Worm (Caenorhabditis elegans) whole organism, young adult: Measurements from ENCODE around the gene daf-42.
A peak's percentile ranks its signal among the peaks of the same experiment; 100 is the strongest.
"Not testable (repeated sequence)": the region's sequence is repeated elsewhere in the genome, so short reads cannot be mapped to it uniquely, and the experiment has no call there.

Experiments used
- B0261.1 ChIP-seq: sonication (generic microtip); optimal IDR thresholded peaks from 2 replicates; lab custom pipeline; 2016; ENCODE audit warnings: mild to moderate bottlenecking, missing genetic modification characterization, moderate library complexity, missing compliant biosample characterization
- F52B5.7 ChIP-seq: sonication (generic microtip); optimal IDR thresholded peaks from 2 replicates; lab custom pipeline; 2016; ENCODE audit warnings: mild to moderate bottlenecking, missing genetic modification characterization, missing compliant biosample characterization
- K12H6.12 ChIP-seq: fragments of 200-800 bp; sonication (Bioruptor generic); optimal IDR thresholded peaks from 2 replicates; lab custom pipeline; 2018; ENCODE audit warnings: mild to moderate bottlenecking, missing genetic modification characterization, missing compliant biosample characterization
- Y53G8AR.9 ChIP-seq: fragments of 200-800 bp; sonication (Bioruptor generic); conservative IDR thresholded peaks from 2 replicates; pipeline ENCODE4 v1.3.6; 2022; ENCODE audit warnings: missing genetic modification reagents, missing genetic modification characterization, missing compliant biosample characterization
- Y95B8A.8 ChIP-seq: fragments of 200-800 bp; sonication (Bioruptor generic); IDR thresholded peaks from 2 replicates; pipeline ENCODE4 v1.3.6; 2022; ENCODE audit warnings: missing genetic modification reagents, missing genetic modification characterization, missing compliant biosample characterization
- ama-1 ChIP-seq, 3 experiments: fragments of 150-350 bp in 1 of 3; sonication (generic microtip) in 2 of 3; optimal IDR thresholded peaks; 2 replicates each; lab custom pipeline; 2014 to 2018; ENCODE audit warnings: missing biosample characterization in 2 of 3, missing genetic modification characterization in 2 of 3, missing genetic modification reagents in 2 of 3
- aptf-2 ChIP-seq: fragments of 200-800 bp; sonication (Bioruptor generic); conservative IDR thresholded peaks from 2 replicates; pipeline ENCODE4 v1.3.6; 2022; ENCODE audit warnings: missing genetic modification reagents, missing genetic modification characterization, missing compliant biosample characterization
- athp-1 ChIP-seq: sonication (generic microtip); optimal IDR thresholded peaks from 2 replicates; lab custom pipeline; 2017; ENCODE audit warnings: mild to moderate bottlenecking, missing genetic modification characterization, missing compliant biosample characterization
- attf-3 ChIP-seq: fragments of 200-800 bp; sonication (Bioruptor generic); conservative IDR thresholded peaks from 2 replicates; pipeline ENCODE4 v1.3.6; 2022; ENCODE audit warnings: missing genetic modification reagents, missing genetic modification characterization, missing compliant biosample characterization
- attf-6 ChIP-seq: fragments of 200-800 bp; sonication (Bioruptor generic); IDR thresholded peaks from 2 replicates; pipeline ENCODE4 v1.3.6; 2022; ENCODE audit warnings: missing genetic modification reagents, missing genetic modification characterization, missing compliant biosample characterization
- ceh-79 ChIP-seq: sonication (generic microtip); optimal IDR thresholded peaks from 2 replicates; lab custom pipeline; 2017; ENCODE audit warnings: mild to moderate bottlenecking, missing genetic modification characterization, missing compliant biosample characterization
- chd-7 ChIP-seq: sonication (generic microtip); optimal IDR thresholded peaks from 2 replicates; lab custom pipeline; 2016; ENCODE audit warnings: mild to moderate bottlenecking, missing genetic modification characterization, moderate library complexity, missing compliant biosample characterization
- dox-1 ChIP-seq: fragments of 200-800 bp; sonication (Bioruptor generic); IDR thresholded peaks from 2 replicates; pipeline ENCODE4 v1.3.6; 2022; ENCODE audit warnings: missing genetic modification reagents, missing genetic modification characterization, missing compliant biosample characterization
- egl-44 ChIP-seq: fragments of 200-800 bp; sonication (Bioruptor generic); IDR thresholded peaks from 2 replicates; pipeline ENCODE4 v1.3.6; 2022; ENCODE audit warnings: missing genetic modification reagents, missing genetic modification characterization, missing compliant biosample characterization
- egrh-3 ChIP-seq: fragments of 200-800 bp; sonication (Bioruptor generic); IDR thresholded peaks from 2 replicates; pipeline ENCODE4 v1.3.6; 2022; ENCODE audit warnings: missing genetic modification reagents, missing genetic modification characterization, missing compliant biosample characterization
- gei-17 ChIP-seq: fragments of 200-800 bp; sonication (Bioruptor generic); optimal IDR thresholded peaks from 2 replicates; lab custom pipeline; 2018; ENCODE audit warnings: mild to moderate bottlenecking, missing genetic modification characterization, missing compliant biosample characterization
- hlh-12 ChIP-seq: sonication (generic microtip); optimal IDR thresholded peaks from 2 replicates; lab custom pipeline; 2016; ENCODE audit warnings: missing genetic modification characterization, missing compliant biosample characterization
- hmg-1.2 ChIP-seq: fragments of 200-800 bp; sonication (Bioruptor generic); IDR thresholded peaks from 2 replicates; pipeline ENCODE4 v1.3.6; 2022; ENCODE audit warnings: missing genetic modification reagents, missing genetic modification characterization, missing compliant biosample characterization
- hmg-20 ChIP-seq: fragments of 200-800 bp; sonication (Bioruptor generic); IDR thresholded peaks from 2 replicates; pipeline ENCODE4 v1.3.6; 2022; ENCODE audit warnings: missing genetic modification reagents, missing genetic modification characterization, missing compliant biosample characterization
- lin-54 ChIP-seq: fragments of 200-800 bp; sonication (Bioruptor generic); optimal IDR thresholded peaks from 2 replicates; lab custom pipeline; 2018; ENCODE audit warnings: mild to moderate bottlenecking, missing genetic modification characterization, missing compliant biosample characterization
- madf-10 ChIP-seq: sonication (generic microtip); optimal IDR thresholded peaks from 2 replicates; lab custom pipeline; 2016; ENCODE audit warnings: mild to moderate bottlenecking, missing genetic modification characterization, missing compliant biosample characterization
- mcd-1 ChIP-seq: fragments of 200-800 bp; sonication (Bioruptor generic); IDR thresholded peaks from 2 replicates; pipeline ENCODE4 v1.3.6; 2022; ENCODE audit warnings: missing genetic modification reagents, missing genetic modification characterization, missing compliant biosample characterization
- mel-28 ChIP-seq: sonication (generic microtip); optimal IDR thresholded peaks from 2 replicates; lab custom pipeline; 2016; ENCODE audit warnings: borderline replicate concordance, mild to moderate bottlenecking, missing genetic modification characterization, missing compliant biosample characterization
- mes-4 ChIP-seq: sonication (generic microtip); optimal IDR thresholded peaks from 2 replicates; lab custom pipeline; 2016; ENCODE audit warnings: missing genotype, missing genetic modification characterization, missing compliant biosample characterization
- nfya-2 ChIP-seq: fragments of 200-800 bp; sonication (Bioruptor generic); IDR thresholded peaks from 2 replicates; pipeline ENCODE4 v1.3.6; 2022; ENCODE audit warnings: missing genetic modification reagents, missing genetic modification characterization, missing compliant biosample characterization
- nhr-80 ChIP-seq: sonication (generic microtip); optimal IDR thresholded peaks from 2 replicates; lab custom pipeline; 2016; ENCODE audit warnings: missing genetic modification characterization, missing compliant biosample characterization
- nhr-90 ChIP-seq: sonication (generic microtip); optimal IDR thresholded peaks from 2 replicates; lab custom pipeline; 2016; ENCODE audit warnings: missing genotype, mild to moderate bottlenecking, missing genetic modification characterization, missing compliant biosample characterization
- pha-4 ChIP-seq: fragments of 150-350 bp; sonication (generic microtip); optimal IDR thresholded peaks from 2 replicates; lab custom pipeline; 2014; ENCODE audit warnings: missing biosample characterization, missing genetic modification reagents, missing genetic modification characterization
- rcor-1 ChIP-seq: fragments of 200-800 bp; sonication (Bioruptor generic); IDR thresholded peaks from 2 replicates; pipeline ENCODE4 v1.3.6; 2022; ENCODE audit warnings: missing genetic modification reagents, missing genetic modification characterization, missing compliant biosample characterization
- sdz-38 ChIP-seq: sonication (generic microtip); optimal IDR thresholded peaks from 2 replicates; lab custom pipeline; 2016; ENCODE audit warnings: missing genotype, missing genetic modification characterization, missing compliant biosample characterization
- sea-2 ChIP-seq: fragments of 200-800 bp; sonication (Bioruptor generic); IDR thresholded peaks from 2 replicates; pipeline ENCODE4 v1.3.6; 2022; ENCODE audit warnings: missing genetic modification characterization, missing compliant biosample characterization
- snpc-1.1 ChIP-seq: sonication (generic microtip); optimal IDR thresholded peaks from 2 replicates; lab custom pipeline; 2017; ENCODE audit warnings: missing genetic modification characterization, mild to moderate bottlenecking, missing compliant biosample characterization, antibody characterized with exemption, moderate library complexity, missing genotype, missing genetic modification reagents; ENCODE audit not compliant: insufficient read depth
- snpc-3.4 ChIP-seq: sonication (generic microtip); optimal IDR thresholded peaks from 2 replicates; lab custom pipeline; 2017; ENCODE audit warnings: missing genetic modification characterization, mild to moderate bottlenecking, missing compliant biosample characterization, antibody characterized with exemption, moderate library complexity, missing genotype, missing genetic modification reagents
- unc-130 ChIP-seq: sonication (generic microtip); optimal IDR thresholded peaks from 2 replicates; lab custom pipeline; 2016; ENCODE audit warnings: missing genetic modification reagents, missing genetic modification characterization, missing compliant biosample characterization
- ztf-18 ChIP-seq: sonication (generic microtip); optimal IDR thresholded peaks from 2 replicates; lab custom pipeline; 2016; ENCODE audit warnings: missing genotype, mild to moderate bottlenecking, missing genetic modification characterization, missing compliant biosample characterization

daf-42 gene

DNA sequence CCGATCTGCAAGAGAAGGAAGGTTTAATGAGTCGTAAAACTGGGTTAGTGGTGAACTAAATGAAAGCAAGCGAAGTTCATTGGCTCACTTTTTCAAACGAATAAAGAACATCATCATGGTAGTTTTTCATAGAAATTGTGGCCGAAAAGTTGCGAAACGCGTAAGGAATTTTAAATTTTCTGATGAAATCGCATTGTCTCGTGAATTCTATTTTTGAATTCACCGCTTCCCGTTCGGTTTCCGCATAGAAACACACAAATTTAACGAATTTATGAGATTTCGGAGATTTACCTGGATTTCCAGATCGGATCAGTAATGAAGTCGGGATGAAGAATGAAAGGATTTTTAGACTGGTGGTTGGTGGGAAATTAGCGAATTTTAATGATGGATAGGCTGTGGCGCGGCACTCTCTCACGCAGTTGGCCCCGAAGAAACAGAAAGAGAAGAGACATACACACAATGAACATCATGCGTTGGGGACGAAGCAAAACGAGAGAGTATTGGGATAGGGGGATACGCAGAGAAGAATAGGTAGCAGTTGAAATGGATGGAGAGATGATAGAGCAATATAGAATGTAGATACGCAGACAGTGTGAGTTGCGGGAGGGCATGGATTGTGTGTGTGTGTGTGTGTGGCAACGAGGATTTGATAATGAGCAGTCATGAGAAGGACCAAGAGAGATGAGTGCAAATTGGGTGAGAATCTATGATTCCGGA is 40.3 kb upstream of the daf-42 start (continued):
- TF ChIP-seq hmg-20 (GFP tag; lab: Robert Waterston, UW), result no peak
- no peak for TF ChIP-seq snpc-1.1 (tag; lab: Kevin White, UChicago)
- TF ChIP-seq egl-44 (GFP tag; lab: Robert Waterston, UW), result no peak
- no peak for TF ChIP-seq mel-28 (tag; lab: Kevin White, UChicago)
- 0 out of 2 replicates have a peak, but pooled peaks have one; percentile 10 for TF ChIP-seq rcor-1
- TF ChIP-seq nhr-90 (tag; lab: Kevin White, UChicago), result no peak
- TF ChIP-seq hmg-1.2 (GFP tag; lab: Robert Waterston, UW), result peak; percentile 91
- no peak for TF ChIP-seq dox-1
- TF ChIP-seq hlh-12 (tag; lab: Kevin White, UChicago), result no peak
- no peak for TF ChIP-seq Y95B8A.8 (GFP tag; lab: Robert Waterston, UW)
- peak; percentile 18 for TF ChIP-seq chd-7 (tag; lab: Kevin White, UChicago)
- TF ChIP-seq mcd-1 (GFP tag; lab: Robert Waterston, UW), result no peak
- TF ChIP-seq ama-1 (optimal IDR thresholded peaks at IDR 0.05; lab: Kevin White, UChicago), result no peak
- TF ChIP-seq ama-1 (GFP tag; optimal IDR thresholded peaks at IDR 0.05; lab: Kevin White, UChicago), result no peak
- no peak for TF ChIP-seq sea-2
- no peak for TF ChIP-seq mes-4 (tag; lab: Kevin White, UChicago)

ce11 chrIV:7381754-7382153 is 35.1 kb upstream of the daf-42 start, which contains the start of gene ptp-8:
Gene ptp-8, plus strand, starts transcription at chrIV:7382054.
- no peak for TF ChIP-seq egrh-3 (GFP tag; lab: Robert Waterston, UW)
- no peak for TF ChIP-seq B0261.1
- no peak for TF ChIP-seq athp-1 (tag; lab: Kevin White, UChicago)
- TF ChIP-seq K12H6.12 (tag; lab: Kevin White, UChicago), result no peak
- no peak for TF ChIP-seq ceh-79 (tag; lab: Kevin White, UChicago)
- no peak for TF ChIP-seq F52B5.7
- TF ChIP-seq ztf-18, result no peak
- no peak for TF ChIP-seq attf-6
- TF ChIP-seq unc-130 (GFP tag; lab: Kevin White, UChicago), result no peak
- no peak for TF ChIP-seq nhr-80 (tag; lab: Kevin White, UChicago)
- TF ChIP-seq attf-3 (GFP tag; lab: Robert Waterston, UW), result no peak
- no peak for TF ChIP-seq sea-2
- no peak for TF ChIP-seq mes-4 (tag; lab: Kevin White, UChicago)
- TF ChIP-seq sdz-38 (tag; lab: Kevin White, UChicago), result no peak
- no peak for TF ChIP-seq nfya-2 (GFP tag; lab: Robert Waterston, UW)
- TF ChIP-seq gei-17 (GFP tag; lab: Kevin White, UChicago), result no peak
- TF ChIP-seq pha-4 (tag; lab: Kevin White, UChicago), result no peak
- TF ChIP-seq, all 124 proteins: peak for 0

DNA sequence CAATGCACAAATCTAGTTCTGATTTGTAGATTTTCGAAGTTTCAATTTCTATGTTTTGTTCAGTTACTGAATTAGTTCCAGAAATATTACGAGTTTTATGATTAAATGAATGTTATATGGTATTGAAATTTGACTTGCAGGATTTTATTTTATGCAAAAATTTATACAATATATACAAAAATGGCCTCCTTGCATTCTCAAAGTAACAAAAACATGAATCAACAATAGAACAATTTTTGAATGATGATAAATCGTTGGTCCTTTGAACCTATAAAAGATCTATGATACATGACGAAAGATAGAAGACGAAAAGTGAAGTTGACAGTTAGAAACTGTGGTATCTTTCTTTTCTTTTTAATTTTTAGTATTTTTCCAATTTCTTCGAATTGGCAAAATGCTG is 29.9 kb upstream of the daf-42 start, which contains the start of gene T12B3.2:
TSS of gene T12B3.2 (plus strand) at position 301 of the 400 bp plus-strand sequence.
- TF ChIP-seq lin-54 (GFP tag; lab: Kevin White, UChicago) (no peak), madf-10 (no peak)

- not testable (repeated sequence) for TF ChIP-seq snpc-3.4; aptf-2 (GFP tag; lab: Robert Waterston, UW); Y53G8AR.9
Measured at ce11 chrIV:7374847-7375246, 28.2 kb upstream of the daf-42 start, which contains the start of gene T12B3.3. Gene T12B3.3, plus strand, starts transcription at chrIV:7375147.
